Fruit fly (Drosophila melanogaster): Measurements from ENCODE around the gene wnd.
A peak's percentile ranks its signal among the peaks of the same experiment; 100 is the strongest.

- no peak for TF ChIP-seq Hr96 (GFP tag; optimal IDR thresholded peaks at IDR 0.05)
- peak; percentile 35 for TF ChIP-seq bab1 (GFP tag; optimal IDR thresholded peaks at IDR 0.05)
- no peak for TF ChIP-seq CG14711 (tag; optimal IDR thresholded peaks at IDR 0.05)
- TF ChIP-seq cic (GFP tag; optimal IDR thresholded peaks at IDR 0.05): no peak
- TF ChIP-seq CG5204 (GFP tag; optimal IDR thresholded peaks at IDR 0.05): no peak
- TF ChIP-seq CG1620 (GFP tag; optimal IDR thresholded peaks at IDR 0.05): no peak
- TF ChIP-seq cnc (optimal IDR thresholded peaks at IDR 0.05): no peak
- no peak for TF ChIP-seq CG7045 (GFP tag; optimal IDR thresholded peaks at IDR 0.05)
These were observed 13.9 kb upstream of the wnd start, which contains the start of gene Oat for dm6 chr3L:19649374-19649948.
